Fruit fly (Drosophila melanogaster): ENCODE data around the gene CG6834.

Gene CG6834

dm6 chr3R:11669954-11670347, 18.0 kb downstream of the CG6834 start (continued):
- no peak for TF ChIP-seq CrebB (tag; optimal IDR thresholded peaks at IDR 0.05)

- TF ChIP-seq Myb (GFP tag; optimal IDR thresholded peaks at IDR 0.05) (no peak), Trl (optimal IDR thresholded peaks at IDR 0.05) (no peak), Trl (GFP tag; optimal IDR thresholded peaks at IDR 0.05) (no peak), CG17359 (tag; optimal IDR thresholded peaks at IDR 0.05) (no peak), crol (GFP tag; IDR thresholded peaks at IDR 0.05) (no peak), CG18476 (GFP tag; optimal IDR thresholded peaks at IDR 0.05) (peak; percentile 99), sens-2 (GFP tag; IDR thresholded peaks at IDR 0.05) (no peak), ftz-f1 (GFP tag; optimal IDR thresholded peaks at IDR 0.05) (no peak), phol (tag; optimal IDR thresholded peaks at IDR 0.05) (no peak), CG10959 (GFP tag; IDR thresholded peaks at IDR 0.05) (no peak), hkb (optimal IDR thresholded peaks at IDR 0.05) (peak; percentile 96), hkb (GFP tag; IDR thresholded peaks at IDR 0.05) (0 out of 2 replicates have a peak, but pooled peaks have one; percentile 19), CG13775 (GFP tag; optimal IDR thresholded peaks at IDR 0.05) (no peak), gro (GFP tag; optimal IDR thresholded peaks at IDR 0.05) (no peak), BtbVII (GFP tag; optimal IDR thresholded peaks at IDR 0.05) (peak; percentile 64), tio (GFP tag; optimal IDR thresholded peaks at IDR 0.05) (no peak), CoRest (tag; optimal IDR thresholded peaks at IDR 0.05) (no peak), B-H2 (GFP tag; optimal IDR thresholded peaks at IDR 0.05) (peak; percentile 15), CG17612 (GFP tag; IDR thresholded peaks at IDR 0.05) (no peak), MESR4 (GFP tag; optimal IDR thresholded peaks at IDR 0.05) (no peak), CG3995 (GFP tag; optimal IDR thresholded peaks at IDR 0.05) (peak; percentile 88), CG4328 (GFP tag; optimal IDR thresholded peaks at IDR 0.05) (no peak), maf-S (GFP tag; optimal IDR thresholded peaks at IDR 0.05) (no peak), CG8281 (tag; optimal IDR thresholded peaks at IDR 0.05) (no peak), HmgZ (tag; optimal IDR thresholded peaks at IDR 0.05) (peak; percentile 14), lab (GFP tag; optimal IDR thresholded peaks at IDR 0.05) (peak; percentile 6), mirr (GFP tag; optimal IDR thresholded peaks at IDR 0.05) (peak; percentile 52), CG32772 (GFP tag; IDR thresholded peaks at IDR 0.05) (no peak), Dbx (GFP tag; IDR thresholded peaks at IDR 0.05) (no peak), ac (GFP tag; optimal IDR thresholded peaks at IDR 0.05) (no peak), pzg (GFP tag; optimal IDR thresholded peaks at IDR 0.05) (no peak), Ets97D (GFP tag; optimal IDR thresholded peaks at IDR 0.05) (no peak), z (GFP tag; IDR thresholded peaks at IDR 0.05) (no peak), sug (tag; optimal IDR thresholded peaks at IDR 0.05) (peak; percentile 36), ERR (GFP tag; optimal IDR thresholded peaks at IDR 0.05) (no peak), CG5180 (GFP tag; optimal IDR thresholded peaks at IDR 0.05) (peak; percentile 77), onecut (GFP tag; IDR thresholded peaks at IDR 0.05) (peak; percentile 36), Doc3 (GFP tag; IDR thresholded peaks at IDR 0.05; ENCODE audit: partially characterized antibody) (0 out of 3 replicates have a peak, but pooled peaks have one; percentile 31), CG13287 (GFP tag; IDR thresholded peaks at IDR 0.05; ENCODE audit: partially characterized antibody) (0 out of 2 replicates have a peak, but pooled peaks have one; percentile 15), Jarid2 (GFP tag; optimal IDR thresholded peaks at IDR 0.05) (peak; percentile 55), CG10543 (GFP tag; optimal IDR thresholded peaks at IDR 0.05) (peak; percentile 23), exex (tag; optimal IDR thresholded peaks at IDR 0.05) (peak; percentile 6), CG18764 (GFP tag; optimal IDR thresholded peaks at IDR 0.05) (no peak), CG10431 (GFP tag; optimal IDR thresholded peaks at IDR 0.05) (no peak), CrebB (tag; optimal IDR thresholded peaks at IDR 0.05) (peak; percentile 17), wek (GFP tag; optimal IDR thresholded peaks at IDR 0.05) (no peak), caup (GFP tag; optimal IDR thresholded peaks at IDR 0.05; ENCODE audit: severe bottlenecking) (peak; percentile 12)
Observed at dm6 chr3R:11669017-11669953, 18.6 kb downstream of the CG6834 start.
